Worm (Caenorhabditis elegans) whole organism, L4/young adult: ENCODE measurements around the gene srh-298.

ENCODE experiments used
- W03F9.2 ChIP-seq: fragments of 150-350 bp; optimal IDR thresholded peaks from 2 replicates; lab custom pipeline; 2014; ENCODE audit warnings: missing biosample characterization, missing genetic modification characterization
- dao-5 ChIP-seq: sonication (generic microtip); optimal IDR thresholded peaks from 2 replicates; lab custom pipeline; 2016; ENCODE audit warnings: missing genotype, missing genetic modification characterization, moderate library complexity, missing compliant biosample characterization
- him-1 ChIP-seq: sonication (generic microtip); optimal IDR thresholded peaks from 2 replicates; lab custom pipeline; 2016; ENCODE audit warnings: missing genotype, missing genetic modification reagents, missing genetic modification characterization, missing compliant biosample characterization

- TF ChIP-seq W03F9.2, result no peak
- no peak for TF ChIP-seq dao-5
- TF ChIP-seq him-1 (tag; lab: Kevin White, UChicago), result no peak
These were observed 38.4 kb upstream of the srh-298 start for ce11 chrV:17780285-17780684.
